2 worm cellular contexts compared by ENCODE assay signal in the genomic region with DNA sequence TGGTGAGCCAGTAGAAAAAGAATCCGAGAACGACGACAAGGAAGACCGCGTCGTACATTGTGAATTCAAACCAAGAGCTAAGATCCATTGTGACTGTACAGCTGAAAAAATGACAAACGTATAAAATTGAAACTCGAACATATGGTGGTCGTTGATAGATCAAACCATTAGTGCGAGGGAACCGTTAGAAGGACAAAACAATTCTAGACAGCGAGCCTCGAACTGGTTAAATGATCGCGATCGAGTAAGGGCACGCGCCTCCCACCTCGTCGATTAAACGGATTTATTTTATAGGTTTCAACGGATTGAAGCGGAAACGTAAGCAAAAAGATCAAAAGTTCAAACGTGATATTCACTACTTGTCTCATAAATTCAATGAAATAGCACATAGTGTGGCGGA.
TF ChIP-seq lines count a peak whose summit lies in the region.

A gene (minus strand): TSS at position 101 of the 400 bp plus-strand sequence.

TF ChIP-seq in whole organism, L1 larva, 84 proteins besides CTCF, POLR2A, EP300 and RAD21:
- TF ChIP-seq nhr-85 (tag; lab: Kevin White, UChicago) (peak; percentile 15), unc-98 (GFP tag; IDR thresholded peaks at IDR 0.05; lab: Robert Waterston, UW) (no peak), nhr-47 (tag; optimal IDR thresholded peaks at IDR 0.05; lab: Kevin White, UChicago) (no peak)

TF ChIP-seq in whole organism, L4 larva, 104 proteins besides CTCF, POLR2A, EP300 and RAD21:
- TF ChIP-seq sdz-12 (GFP tag; optimal IDR thresholded peaks at IDR 0.05; lab: Kevin White, UChicago) (peak; percentile 18), nhr-76 (tag; optimal IDR thresholded peaks at IDR 0.05; lab: Kevin White, UChicago) (no peak), Y48G9A.11 (GFP tag; IDR thresholded peaks at IDR 0.05; lab: Robert Waterston, UW) (no peak), zag-1 (tag; optimal IDR thresholded peaks at IDR 0.05; lab: Kevin White, UChicago) (no peak), zip-11 (GFP tag; IDR thresholded peaks at IDR 0.05; lab: Robert Waterston, UW) (no peak), lim-7 (GFP tag; IDR thresholded peaks at IDR 0.05; lab: Robert Waterston, UW) (0 out of 2 replicates have a peak, but pooled peaks have one; percentile 40), hif-1 (tag; optimal IDR thresholded peaks at IDR 0.05; lab: Kevin White, UChicago) (peak in 1 of 2 experiments; percentile 56), lir-3 (tag; optimal IDR thresholded peaks at IDR 0.05; lab: Kevin White, UChicago) (no peak), vab-7 (GFP tag; IDR thresholded peaks at IDR 0.05; lab: Robert Waterston, UW) (0 out of 2 replicates have a peak, but pooled peaks have one; percentile 13), T20F7.1 (GFP tag; optimal IDR thresholded peaks at IDR 0.05; lab: Kevin White, UChicago) (no peak), tra-1 (GFP tag; IDR thresholded peaks at IDR 0.05; lab: Robert Waterston, UW) (0 out of 2 replicates have a peak, but pooled peaks have one; percentile 35), F10B5.3 (tag; optimal IDR thresholded peaks at IDR 0.05; lab: Kevin White, UChicago) (no peak)
